Worm (Caenorhabditis elegans) whole organism, L4 larva: ENCODE data around the gene slc-25A29.

Experiments
- D1046.2 ChIP-seq: fragments of 200-800 bp; sonication (Bioruptor generic); IDR thresholded peaks from 2 replicates; pipeline ENCODE4 v1.3.6; 2022; ENCODE audit warnings: missing genetic modification characterization, missing compliant biosample characterization
- F10B5.3 ChIP-seq: sonication (generic microtip); optimal IDR thresholded peaks from 2 replicates; lab custom pipeline; 2016; ENCODE audit warnings: mild to moderate bottlenecking, missing genetic modification characterization, missing compliant biosample characterization
- F26F4.8 ChIP-seq: fragments of 200-800 bp; sonication (Bioruptor generic); conservative IDR thresholded peaks from 2 replicates; pipeline ENCODE4 v1.3.6; 2022; ENCODE audit warnings: missing genetic modification characterization, missing compliant biosample characterization
- R02D3.7 ChIP-seq: fragments of 150-350 bp; sonication (generic microtip); optimal IDR thresholded peaks from 3 replicates; lab custom pipeline; 2014; ENCODE audit warnings: missing biosample characterization, missing genetic modification characterization
- T20F7.1 ChIP-seq: fragments of 200-800 bp; sonication (Bioruptor generic); optimal IDR thresholded peaks from 2 replicates; lab custom pipeline; 2018; ENCODE audit warnings: mild to moderate bottlenecking, missing genetic modification characterization, missing compliant biosample characterization
- T26A8.4 ChIP-seq: fragments of 200-800 bp; sonication (Bioruptor generic); IDR thresholded peaks from 2 replicates; pipeline ENCODE4 v1.3.6; 2022; ENCODE audit warnings: missing genetic modification characterization, missing compliant biosample characterization
- aha-1 ChIP-seq: fragments of 150-350 bp; peaks from one replicate; lab custom pipeline; 2014; ENCODE audit warnings: missing biosample characterization, missing genetic modification characterization
- ama-1 ChIP-seq: fragments of 150-350 bp; optimal IDR thresholded peaks from 2 replicates; lab custom pipeline; 2014; ENCODE audit warnings: inconsistent platforms, mixed read lengths
- ceh-20 ChIP-seq: fragments of 200-800 bp; sonication (Bioruptor generic); IDR thresholded peaks from 2 replicates; pipeline ENCODE4 v1.3.6; 2022; ENCODE audit warnings: missing genetic modification reagents, missing genetic modification characterization, missing compliant biosample characterization
- ctbp-1 ChIP-seq: fragments of 200-800 bp; sonication (Bioruptor generic); IDR thresholded peaks from 2 replicates; pipeline ENCODE4 v1.3.6; 2022; ENCODE audit warnings: missing genetic modification reagents, missing genetic modification characterization, missing compliant biosample characterization
- daf-16 ChIP-seq, 3 experiments: sonication (generic microtip); optimal IDR thresholded peaks; 2 replicates each; lab custom pipeline; 2016 to 2017; ENCODE audit warnings: missing genetic modification characterization in 3 of 3, missing genetic modification reagents in 3 of 3, mild to moderate bottlenecking in 2 of 3, missing compliant biosample characterization in 2 of 3, missing biosample characterization in 1 of 3, moderate library complexity in 1 of 3
- hif-1 ChIP-seq, 2 experiments: sonication (generic microtip); optimal IDR thresholded peaks; 2 replicates each; lab custom pipeline; 2016 to 2017; ENCODE audit warnings: missing compliant biosample characterization in 2 of 2, missing genetic modification characterization in 2 of 2, missing genetic modification reagents in 2 of 2, missing genotype in 2 of 2, mild to moderate bottlenecking in 1 of 2
- hlh-11 ChIP-seq: fragments of 200-800 bp; sonication (Bioruptor generic); optimal IDR thresholded peaks from 2 replicates; lab custom pipeline; 2018; ENCODE audit warnings: mild to moderate bottlenecking, missing genetic modification characterization, missing compliant biosample characterization
- hlh-30 ChIP-seq: sonication (generic microtip); optimal IDR thresholded peaks from 2 replicates; lab custom pipeline; 2017; ENCODE audit warnings: antibody characterized with exemption, mild to moderate bottlenecking, missing genetic modification characterization, missing compliant biosample characterization; ENCODE audit not compliant: insufficient read depth
- hmg-1.1 ChIP-seq: fragments of 200-800 bp; sonication (Bioruptor generic); IDR thresholded peaks from 2 replicates; pipeline ENCODE4 v1.3.6; 2022; ENCODE audit warnings: missing genetic modification reagents, missing genetic modification characterization, missing compliant biosample characterization
- jun-1 ChIP-seq: fragments of 150-350 bp; optimal IDR thresholded peaks from 2 replicates; lab custom pipeline; 2014; ENCODE audit warnings: missing biosample characterization, missing genetic modification reagents, missing genetic modification characterization
- lin-1 ChIP-seq: fragments of 200-800 bp; sonication (Bioruptor generic); IDR thresholded peaks from 2 replicates; pipeline ENCODE4 v1.3.6; 2022; ENCODE audit warnings: missing genetic modification reagents, missing genetic modification characterization, missing compliant biosample characterization
- lin-29 ChIP-seq: fragments of 200-800 bp; sonication (Bioruptor generic); IDR thresholded peaks from 2 replicates; pipeline ENCODE4 v1.3.6; 2022; ENCODE audit warnings: missing genetic modification reagents, missing genetic modification characterization, missing compliant biosample characterization
- lin-38 ChIP-seq: fragments of 200-800 bp; sonication (Bioruptor generic); IDR thresholded peaks from 2 replicates; pipeline ENCODE4 v1.3.6; 2022; ENCODE audit warnings: missing genetic modification reagents, missing genetic modification characterization, missing compliant biosample characterization
- mdl-1 ChIP-seq, 2 experiments: fragments of 150-350 bp in 1 of 2; sonication (generic microtip) in 1 of 2; optimal IDR thresholded peaks; 2 replicates each; lab custom pipeline; 2014 to 2017; ENCODE audit warnings: missing biosample characterization in 2 of 2, missing genetic modification characterization in 2 of 2
- mdt-29 ChIP-seq: fragments of 200-800 bp; sonication (Bioruptor generic); IDR thresholded peaks from 2 replicates; pipeline ENCODE4 v1.3.6; 2022; ENCODE audit warnings: missing genetic modification reagents, missing genetic modification characterization, missing compliant biosample characterization
- mep-1 ChIP-seq: fragments of 150-350 bp; sonication (generic microtip); optimal IDR thresholded peaks from 3 replicates; lab custom pipeline; 2014; ENCODE audit warnings: missing biosample characterization, missing genetic modification characterization
- mes-2 ChIP-seq: sonication (generic microtip); optimal IDR thresholded peaks from 2 replicates; lab custom pipeline; 2016; ENCODE audit warnings: missing genotype, mild to moderate bottlenecking, missing genetic modification characterization, missing compliant biosample characterization; ENCODE audit not compliant: poor library complexity, severe bottlenecking
- mxl-3 ChIP-seq: fragments of 200-800 bp; sonication (Bioruptor generic); optimal IDR thresholded peaks from 2 replicates; lab custom pipeline; 2018; ENCODE audit warnings: mild to moderate bottlenecking, missing genetic modification characterization, missing compliant biosample characterization
- nhr-11 ChIP-seq: fragments of 150-350 bp; optimal IDR thresholded peaks from 2 replicates; lab custom pipeline; 2014; ENCODE audit warnings: missing biosample characterization, missing genetic modification characterization
- nhr-237 ChIP-seq: sonication (generic microtip); optimal IDR thresholded peaks from 2 replicates; lab custom pipeline; 2017; ENCODE audit warnings: missing biosample characterization, missing genetic modification characterization
- nhr-25 ChIP-seq: sonication (generic microtip); optimal IDR thresholded peaks from 2 replicates; lab custom pipeline; 2017; ENCODE audit warnings: missing genetic modification characterization, mild to moderate bottlenecking, missing compliant biosample characterization, antibody characterized with exemption, moderate library complexity, borderline replicate concordance; ENCODE audit not compliant: insufficient read depth
- nhr-28 ChIP-seq: fragments of 150-350 bp; optimal IDR thresholded peaks from 2 replicates; lab custom pipeline; 2014; ENCODE audit warnings: missing biosample characterization, missing genetic modification characterization
- nhr-76 ChIP-seq: fragments of 150-350 bp; optimal IDR thresholded peaks from 2 replicates; lab custom pipeline; 2014; ENCODE audit warnings: missing biosample characterization, missing genetic modification characterization
- nhr-77 ChIP-seq: fragments of 150-350 bp; optimal IDR thresholded peaks from 2 replicates; lab custom pipeline; 2014; ENCODE audit warnings: missing biosample characterization, missing genetic modification characterization
- pha-4 ChIP-seq, 2 experiments: fragments of 150-350 bp in 1 of 2; fragments of 200-800 bp in 1 of 2; sonication (Bioruptor generic) in 1 of 2; IDR thresholded peaks in 1 of 2; optimal IDR thresholded peaks in 1 of 2; 2 replicates each; pipeline versions ENCODE4 v1.3.6 to Lab custom; 2014 to 2022; ENCODE audit warnings: missing genetic modification characterization in 2 of 2, missing genetic modification reagents in 2 of 2, missing biosample characterization in 1 of 2, missing compliant biosample characterization in 1 of 2
- pqm-1 ChIP-seq: sonication (generic microtip); optimal IDR thresholded peaks from 2 replicates; lab custom pipeline; 2017; ENCODE audit warnings: missing biosample characterization, missing genetic modification characterization
- set-16 ChIP-seq: fragments of 200-800 bp; sonication (Bioruptor generic); IDR thresholded peaks from 2 replicates; pipeline ENCODE4 v1.3.6; 2022; ENCODE audit warnings: missing genetic modification reagents, missing genetic modification characterization, missing compliant biosample characterization
- snpc-4 ChIP-seq: fragments of 150-350 bp; optimal IDR thresholded peaks from 2 replicates; lab custom pipeline; 2014; ENCODE audit warnings: missing biosample characterization, missing genetic modification characterization
- spr-1 ChIP-seq: sonication (generic microtip); optimal IDR thresholded peaks from 2 replicates; lab custom pipeline; 2016; ENCODE audit warnings: mild to moderate bottlenecking, missing genetic modification characterization, missing compliant biosample characterization
- spr-3 ChIP-seq: fragments of 200-800 bp; sonication (Bioruptor generic); optimal IDR thresholded peaks from 2 replicates; lab custom pipeline; 2018; ENCODE audit warnings: mild to moderate bottlenecking, missing genetic modification characterization, missing compliant biosample characterization
- unc-130 ChIP-seq: sonication (generic microtip); optimal IDR thresholded peaks from 2 replicates; lab custom pipeline; 2016; ENCODE audit warnings: missing genetic modification reagents, missing genetic modification characterization, missing compliant biosample characterization
- vab-7 ChIP-seq: fragments of 200-800 bp; sonication (Bioruptor generic); IDR thresholded peaks from 2 replicates; pipeline ENCODE4 v1.3.6; 2022; ENCODE audit warnings: missing genetic modification reagents, missing genetic modification characterization, missing compliant biosample characterization
- zag-1 ChIP-seq: fragments of 150-350 bp; optimal IDR thresholded peaks from 2 replicates; lab custom pipeline; 2014; ENCODE audit warnings: missing biosample characterization, missing genetic modification characterization
- zfp-2 ChIP-seq: sonication (generic microtip); optimal IDR thresholded peaks from 2 replicates; lab custom pipeline; 2016; ENCODE audit warnings: mild to moderate bottlenecking, missing genetic modification characterization, missing compliant biosample characterization
- zfp-3 ChIP-seq: fragments of 200-800 bp; sonication (Bioruptor generic); conservative IDR thresholded peaks from 2 replicates; pipeline ENCODE4 v1.3.6; 2022; ENCODE audit warnings: missing genetic modification reagents, missing genetic modification characterization, missing compliant biosample characterization
- zip-2 ChIP-seq: fragments of 150-350 bp; optimal IDR thresholded peaks from 2 replicates; lab custom pipeline; 2014; ENCODE audit warnings: missing biosample characterization, missing genetic modification characterization
- ztf-7 ChIP-seq: fragments of 150-350 bp; optimal IDR thresholded peaks from 2 replicates; lab custom pipeline; 2014; ENCODE audit warnings: missing biosample characterization, missing genetic modification characterization

Gene slc-25A29

ce11 chrV:14658131-14658530 is at the start of gene slc-25A29:
TSS of gene slc-25A29 (minus strand) at chrV:14658175.
- TF ChIP-seq jun-1 (no peak), mes-2 (tag; lab: Kevin White, UChicago) (no peak), hlh-30 (tag; lab: Kevin White, UChicago) (peak; percentile 3), hlh-11 (peak; percentile 25), nhr-28 (tag; lab: Kevin White, UChicago) (peak; percentile 19), nhr-237 (tag; lab: Kevin White, UChicago) (no peak), nhr-25 (no peak), mdl-1 (tag; optimal IDR thresholded peaks at IDR 0.05; lab: Kevin White, UChicago) (peak in 1 of 2 experiments; percentile 4), mxl-3 (GFP tag; lab: Kevin White, UChicago) (peak; percentile 36), mep-1 (tag; lab: Kevin White, UChicago) (no peak), ceh-20 (GFP tag; lab: Robert Waterston, UW) (no peak)

ce11 chrV:14698666-14699065 is 40.7 kb upstream of the slc-25A29 start, which contains the start of gene set-5:
TSS of gene set-5 (plus strand) at chrV:14698966.
- TF ChIP-seq aha-1 (tag; lab: Kevin White, UChicago) (peak; percentile 26), snpc-4 (tag; lab: Kevin White, UChicago) (no peak)
- TF ChIP-seq, all 104 proteins: peak for 1

- TF ChIP-seq D1046.2 (GFP tag; lab: Robert Waterston, UW): no peak
Observed at ce11 chrV:14698005-14698404, 40.0 kb upstream of the slc-25A29 start.

ce11 chrV:14696604-14697307 is 38.8 kb upstream of the slc-25A29 start, which contains the start of gene unc-112:
TSS of gene unc-112 (minus strand) at chrV:14696654.
- TF ChIP-seq hlh-11 (peak; percentile 94), nhr-11 (tag; lab: Kevin White, UChicago) (peak; percentile 83), zfp-2 (tag; lab: Kevin White, UChicago) (no peak), F10B5.3 (peak; percentile 50), pha-4 (GFP tag; IDR thresholded peaks at IDR 0.05; lab: Robert Waterston, UW) (no peak), pha-4 (tag; optimal IDR thresholded peaks at IDR 0.05; lab: Kevin White, UChicago) (no peak), spr-3 (GFP tag; lab: Kevin White, UChicago) (no peak), ama-1 (lab: Kevin White, UChicago) (no peak), hif-1 (tag; optimal IDR thresholded peaks at IDR 0.05; lab: Kevin White, UChicago) (peak in 1 of 2 experiments; percentile 68), nhr-77 (tag; lab: Kevin White, UChicago) (peak; percentile 54), zfp-3 (no peak), set-16 (GFP tag; lab: Robert Waterston, UW) (peak; percentile 45), unc-130 (GFP tag; lab: Kevin White, UChicago) (no peak), lin-38 (GFP tag; lab: Robert Waterston, UW) (peak; percentile 64), F26F4.8 (GFP tag; lab: Robert Waterston, UW) (no peak), R02D3.7 (tag; lab: Kevin White, UChicago) (no peak), nhr-76 (tag; lab: Kevin White, UChicago) (no peak), pqm-1 (tag; lab: Kevin White, UChicago) (peak; percentile 84), zip-2 (tag; lab: Kevin White, UChicago) (no peak), lin-1 (GFP tag; lab: Robert Waterston, UW) (peak; percentile 54; the same call in 1 of the 2 replicates), spr-1 (peak; percentile 53), snpc-4 (tag; lab: Kevin White, UChicago) (no peak), mdt-29 (GFP tag; lab: Robert Waterston, UW) (no peak), ztf-7 (tag; lab: Kevin White, UChicago) (no peak), hmg-1.1 (peak; percentile 83), T26A8.4 (GFP tag; lab: Robert Waterston, UW) (peak; percentile 24; the same call in 1 of the 2 replicates), ctbp-1 (GFP tag; lab: Robert Waterston, UW) (peak; percentile 60), vab-7 (GFP tag; lab: Robert Waterston, UW) (no peak), aha-1 (tag; lab: Kevin White, UChicago) (peak; percentile 98), daf-16 (GFP tag; optimal IDR thresholded peaks at IDR 0.05; lab: Kevin White, UChicago) (peak in 1 of 2 experiments; percentile 71), daf-16 (tag; optimal IDR thresholded peaks at IDR 0.05; lab: Kevin White, UChicago) (no peak), T20F7.1 (GFP tag; lab: Kevin White, UChicago) (no peak), zag-1 (tag; lab: Kevin White, UChicago) (no peak), lin-29 (GFP tag; lab: Robert Waterston, UW) (no peak)
